Worm (Caenorhabditis elegans) whole organism, late embryonic: ENCODE results near the gene alh-5.

ENCODE experiments used
- C08G9.2 ChIP-seq: sonication (generic microtip); optimal IDR thresholded peaks from 2 replicates; lab custom pipeline; 2016; ENCODE audit warnings: mild to moderate bottlenecking, missing genetic modification characterization, moderate library complexity, missing compliant biosample characterization
- C38D4.7 ChIP-seq: fragments of 200-800 bp; sonication (Bioruptor generic); optimal IDR thresholded peaks from 2 replicates; lab custom pipeline; 2018; ENCODE audit warnings: mild to moderate bottlenecking, missing genetic modification characterization, moderate library complexity, missing compliant biosample characterization
- K09A11.1 ChIP-seq: sonication (generic microtip); optimal IDR thresholded peaks from 2 replicates; lab custom pipeline; 2017; ENCODE audit warnings: antibody characterized with exemption, mild to moderate bottlenecking, missing genetic modification characterization, missing compliant biosample characterization; ENCODE audit not compliant: insufficient read depth
- T23F11.4 ChIP-seq: fragments of 200-800 bp; sonication (Bioruptor generic); optimal IDR thresholded peaks from 2 replicates; lab custom pipeline; 2018; ENCODE audit warnings: mild to moderate bottlenecking, missing genetic modification characterization, missing compliant biosample characterization
- ama-1 ChIP-seq: fragments of 150-350 bp; optimal IDR thresholded peaks from 2 replicates; lab custom pipeline; 2014
- ceh-19 ChIP-seq: fragments of 200-800 bp; sonication (Bioruptor generic); optimal IDR thresholded peaks from 2 replicates; lab custom pipeline; 2018; ENCODE audit warnings: mild to moderate bottlenecking, missing genetic modification characterization, missing compliant biosample characterization
- ceh-22 ChIP-seq: sonication (generic microtip); optimal IDR thresholded peaks from 2 replicates; lab custom pipeline; 2017; ENCODE audit warnings: missing biosample characterization, missing genetic modification characterization
- ceh-31 ChIP-seq: sonication (generic microtip); optimal IDR thresholded peaks from 2 replicates; lab custom pipeline; 2016; ENCODE audit warnings: missing genetic modification characterization, missing compliant biosample characterization
- che-1 ChIP-seq: sonication (generic microtip); optimal IDR thresholded peaks from 2 replicates; lab custom pipeline; 2016; ENCODE audit warnings: mild to moderate bottlenecking, missing genetic modification characterization, missing compliant biosample characterization
- elt-2 ChIP-seq: sonication (generic microtip); optimal IDR thresholded peaks from 2 replicates; lab custom pipeline; 2016; ENCODE audit warnings: missing genetic modification reagents, missing genetic modification characterization, missing compliant biosample characterization
- fkh-6 ChIP-seq: sonication (generic microtip); optimal IDR thresholded peaks from 2 replicates; lab custom pipeline; 2016; ENCODE audit warnings: missing genetic modification characterization, missing compliant biosample characterization
- hlh-13 ChIP-seq: fragments of 200-800 bp; sonication (Bioruptor generic); optimal IDR thresholded peaks from 2 replicates; lab custom pipeline; 2018; ENCODE audit warnings: mild to moderate bottlenecking, missing genetic modification characterization, missing compliant biosample characterization
- hlh-15 ChIP-seq: sonication (generic microtip); optimal IDR thresholded peaks from 2 replicates; lab custom pipeline; 2016; ENCODE audit warnings: missing genetic modification characterization, missing compliant biosample characterization
- hlh-30 ChIP-seq: sonication (generic microtip); optimal IDR thresholded peaks from 2 replicates; lab custom pipeline; 2017; ENCODE audit warnings: antibody characterized with exemption, missing genetic modification characterization, missing compliant biosample characterization; ENCODE audit not compliant: insufficient read depth
- hlh-8 ChIP-seq: sonication (generic microtip); optimal IDR thresholded peaks from 2 replicates; lab custom pipeline; 2016; ENCODE audit warnings: missing genotype, missing genetic modification characterization, missing compliant biosample characterization
- lim-6 ChIP-seq: sonication (generic microtip); optimal IDR thresholded peaks from 2 replicates; lab custom pipeline; 2016; ENCODE audit warnings: missing genetic modification characterization, missing compliant biosample characterization
- madf-2 ChIP-seq: sonication (generic microtip); optimal IDR thresholded peaks from 2 replicates; lab custom pipeline; 2017; ENCODE audit warnings: missing genetic modification characterization, missing compliant biosample characterization
- npax-4 ChIP-seq: sonication (generic microtip); optimal IDR thresholded peaks from 2 replicates; lab custom pipeline; 2016; ENCODE audit warnings: missing genetic modification characterization, missing compliant biosample characterization
- odd-2 ChIP-seq: sonication (generic microtip); optimal IDR thresholded peaks from 2 replicates; lab custom pipeline; 2017; ENCODE audit warnings: antibody characterized with exemption, mild to moderate bottlenecking, missing genetic modification characterization, missing compliant biosample characterization
- pat-9 ChIP-seq: fragments of 200-800 bp; sonication (Bioruptor generic); optimal IDR thresholded peaks from 2 replicates; lab custom pipeline; 2018; ENCODE audit warnings: mild to moderate bottlenecking, missing genetic modification characterization, moderate library complexity, missing compliant biosample characterization
- pax-1 ChIP-seq: fragments of 150-350 bp; optimal IDR thresholded peaks from 2 replicates; lab custom pipeline; 2014; ENCODE audit warnings: missing biosample characterization, missing genetic modification characterization
- pha-2 ChIP-seq: sonication (generic microtip); optimal IDR thresholded peaks from 2 replicates; lab custom pipeline; 2017; ENCODE audit warnings: mild to moderate bottlenecking, missing genetic modification characterization, missing compliant biosample characterization
- pha-4 ChIP-seq: fragments of 150-350 bp; optimal IDR thresholded peaks from 2 replicates; lab custom pipeline; 2018; ENCODE audit warnings: missing biosample characterization, missing genetic modification reagents, missing genetic modification characterization
- pqm-1 ChIP-seq: sonication (generic microtip); optimal IDR thresholded peaks from 2 replicates; lab custom pipeline; 2016; ENCODE audit warnings: missing genetic modification characterization, missing compliant biosample characterization
- ref-2 ChIP-seq: sonication (generic microtip); optimal IDR thresholded peaks from 2 replicates; lab custom pipeline; 2016; ENCODE audit warnings: missing genetic modification characterization, missing compliant biosample characterization
- sox-2 ChIP-seq: fragments of 200-800 bp; sonication (Bioruptor generic); IDR thresholded peaks from 2 replicates; pipeline ENCODE4 v1.3.6; 2022; ENCODE audit warnings: missing genetic modification reagents, missing genetic modification characterization, missing compliant biosample characterization
- sox-4 ChIP-seq: sonication (generic microtip); optimal IDR thresholded peaks from 2 replicates; lab custom pipeline; 2017; ENCODE audit warnings: mild to moderate bottlenecking, missing genetic modification characterization, inconsistent platforms, missing compliant biosample characterization
- syd-9 ChIP-seq: sonication (generic microtip); optimal IDR thresholded peaks from 2 replicates; lab custom pipeline; 2016; ENCODE audit warnings: mild to moderate bottlenecking, missing genetic modification characterization, moderate library complexity, missing compliant biosample characterization
- unc-86 ChIP-seq: sonication (generic microtip); optimal IDR thresholded peaks from 2 replicates; lab custom pipeline; 2016; ENCODE audit warnings: missing genetic modification characterization, missing compliant biosample characterization
- ztf-16 ChIP-seq: sonication (generic microtip); optimal IDR thresholded peaks from 2 replicates; lab custom pipeline; 2017; ENCODE audit warnings: missing genetic modification characterization, missing compliant biosample characterization

The alh-5 gene

ce11 chrV:2004229-2004628 lies 4.8 kb upstream of the alh-5 start, which contains the start of gene clec-206:
clec-206 (minus strand) TSS chrV:2004329.
- TF ChIP-seq pax-1 (tag; lab: Kevin White, UChicago) (no peak), pqm-1 (no peak), madf-2 (tag; lab: Kevin White, UChicago) (no peak), K09A11.1 (tag; lab: Kevin White, UChicago) (no peak), syd-9 (tag; lab: Kevin White, UChicago) (no peak), che-1 (no peak), elt-2 (tag; lab: Kevin White, UChicago) (no peak), hlh-15 (tag; lab: Kevin White, UChicago) (no peak), hlh-8 (tag; lab: Kevin White, UChicago) (no peak), hlh-30 (tag; lab: Kevin White, UChicago) (no peak), ceh-22 (tag; lab: Kevin White, UChicago) (no peak), ceh-31 (tag; lab: Kevin White, UChicago) (no peak), ceh-19 (GFP tag; lab: Kevin White, UChicago) (no peak)

- TF ChIP-seq elt-2 (tag; lab: Kevin White, UChicago), result peak; percentile 69
- TF ChIP-seq ref-2 (tag; lab: Kevin White, UChicago), result no peak
These were observed 1.0 kb downstream of the alh-5 start for ce11 chrV:1998358-1998757.

ce11 chrV:1992515-1992968 lies 6.8 kb downstream of the alh-5 start, which contains the start of gene tnt-4:
tnt-4 (minus strand) TSS chrV:1992918.
- peak; percentile 47 for TF ChIP-seq ceh-22 (tag; lab: Kevin White, UChicago)
- no peak for TF ChIP-seq pax-1 (tag; lab: Kevin White, UChicago)
- TF ChIP-seq ama-1 (lab: Kevin White, UChicago), result no peak

- TF ChIP-seq lim-6 (tag; lab: Kevin White, UChicago) (no peak), fkh-6 (no peak), ztf-16 (tag; lab: Kevin White, UChicago) (no peak), pha-2 (tag; lab: Kevin White, UChicago) (no peak)
These were observed 8.0 kb downstream of the alh-5 start for ce11 chrV:1991381-1991780.

- no peak for TF ChIP-seq npax-4 (tag; lab: Kevin White, UChicago)
These were observed 10.2 kb downstream of the alh-5 start for ce11 chrV:1989220-1989619.

- TF ChIP-seq T23F11.4 (GFP tag; lab: Kevin White, UChicago) (no peak), hlh-13 (no peak), syd-9 (tag; lab: Kevin White, UChicago) (no peak), odd-2 (tag; lab: Kevin White, UChicago) (no peak), ceh-22 (tag; lab: Kevin White, UChicago) (no peak), sox-2 (GFP tag; lab: Robert Waterston, UW) (no peak), pha-2 (tag; lab: Kevin White, UChicago) (no peak), ref-2 (tag; lab: Kevin White, UChicago) (no peak), pha-4 (no peak), unc-86 (tag; lab: Kevin White, UChicago) (no peak), fkh-6 (no peak), pat-9 (tag; lab: Kevin White, UChicago) (no peak), C08G9.2 (tag; lab: Kevin White, UChicago) (no peak), C38D4.7 (GFP tag; lab: Kevin White, UChicago) (no peak), sox-4 (tag; lab: Kevin White, UChicago) (no peak)
These were observed 12.4 kb downstream of the alh-5 start, which contains the start of gene T08B1.1 for ce11 chrV:1986954-1987353. T08B1.1 (minus strand) TSS chrV:1987045.
